Worm (Caenorhabditis elegans) whole organism, early embryonic: Measurements from ENCODE around the gene F13H8.5.

Source experiments
- aly-1 ChIP-seq: sonication (generic microtip); optimal IDR thresholded peaks from 2 replicates; lab custom pipeline; 2016; ENCODE audit warnings: missing genetic modification characterization, missing compliant biosample characterization
- ama-1 ChIP-seq: fragments of 150-350 bp; optimal IDR thresholded peaks from 2 replicates; lab custom pipeline; 2014
- ceh-13 ChIP-seq: fragments of 200-800 bp; sonication (Bioruptor generic); optimal IDR thresholded peaks from 2 replicates; lab custom pipeline; 2018; ENCODE audit warnings: mild to moderate bottlenecking, missing genetic modification characterization, missing compliant biosample characterization
- ceh-36 ChIP-seq: sonication (generic microtip); optimal IDR thresholded peaks from 2 replicates; lab custom pipeline; 2016; ENCODE audit warnings: missing genetic modification characterization, inconsistent platforms, missing compliant biosample characterization
- flt-1 ChIP-seq: fragments of 200-800 bp; sonication (Bioruptor generic); IDR thresholded peaks from 2 replicates; pipeline ENCODE4 v1.3.6; 2022; ENCODE audit warnings: missing genetic modification characterization, missing compliant biosample characterization
- pes-1 ChIP-seq: fragments of 200-800 bp; sonication (Bioruptor generic); IDR thresholded peaks from 2 replicates; pipeline ENCODE4 v1.3.6; 2022; ENCODE audit warnings: missing genetic modification reagents, missing genetic modification characterization, missing compliant biosample characterization

ce11 chrII:6230116-6230515, 25.8 kb downstream of the F13H8.5 start:
- no peak for TF ChIP-seq ama-1 (lab: Kevin White, UChicago)
- TF ChIP-seq flt-1 (GFP tag; lab: Robert Waterston, UW), result no peak
- TF ChIP-seq ceh-36 (tag; lab: Kevin White, UChicago), result no peak
- no peak for TF ChIP-seq pes-1 (GFP tag; lab: Robert Waterston, UW)
- TF ChIP-seq ceh-13 (GFP tag; lab: Kevin White, UChicago), result no peak
- no peak for TF ChIP-seq aly-1 (tag; lab: Kevin White, UChicago)
